Worm (Caenorhabditis elegans) whole organism, young adult: Measurements from ENCODE around the gene C45G9.8.

ENCODE experiments used
- F49E8.2 ChIP-seq: sonication (generic microtip); optimal IDR thresholded peaks from 3 replicates; lab custom pipeline; 2017; ENCODE audit warnings: missing genetic modification characterization, mild to moderate bottlenecking, missing compliant biosample characterization, antibody characterized with exemption, moderate library complexity; ENCODE audit not compliant: insufficient read depth
- F55B11.4 ChIP-seq: sonication (generic microtip); optimal IDR thresholded peaks from 2 replicates; lab custom pipeline; 2016; ENCODE audit warnings: missing compliant biosample characterization, missing genetic modification characterization, borderline replicate concordance; ENCODE audit not compliant: insufficient read depth
- cebp-1 ChIP-seq, 2 experiments: fragments of 200-800 bp in 1 of 2; sonication (Bioruptor generic) in 1 of 2; sonication (generic microtip) in 1 of 2; IDR thresholded peaks in 1 of 2; optimal IDR thresholded peaks in 1 of 2; 2 replicates each; pipeline versions ENCODE4 v1.3.6 to Lab custom; 2017 to 2022; ENCODE audit warnings: missing compliant biosample characterization in 2 of 2, missing genetic modification characterization in 2 of 2, mild to moderate bottlenecking in 1 of 2, missing genetic modification reagents in 1 of 2, moderate library complexity in 1 of 2
- dpl-1 ChIP-seq: fragments of 150-350 bp; optimal IDR thresholded peaks from 2 replicates; lab custom pipeline; 2014; ENCODE audit warnings: missing biosample characterization, missing genetic modification reagents, missing genetic modification characterization
- lag-1 ChIP-seq: fragments of 200-800 bp; sonication (Bioruptor generic); IDR thresholded peaks from 2 replicates; pipeline ENCODE4 v1.3.6; 2022; ENCODE audit warnings: missing genetic modification reagents, missing genetic modification characterization, missing compliant biosample characterization
- mes-4 ChIP-seq: sonication (generic microtip); optimal IDR thresholded peaks from 2 replicates; lab custom pipeline; 2016; ENCODE audit warnings: missing genotype, missing genetic modification characterization, missing compliant biosample characterization
- mxl-1 ChIP-seq: sonication (generic microtip); optimal IDR thresholded peaks from 2 replicates; lab custom pipeline; 2016; ENCODE audit warnings: missing genetic modification characterization, missing compliant biosample characterization
- nfya-1 ChIP-seq: sonication (generic microtip); optimal IDR thresholded peaks from 2 replicates; lab custom pipeline; 2017; ENCODE audit warnings: antibody characterized with exemption, missing compliant biosample characterization, missing genetic modification characterization, borderline replicate concordance; ENCODE audit not compliant: insufficient read depth
- unc-62 ChIP-seq: fragments of 150-350 bp; optimal IDR thresholded peaks from 2 replicates; lab custom pipeline; 2014; ENCODE audit warnings: missing biosample characterization, missing genetic modification reagents, missing genetic modification characterization
- xnd-1 ChIP-seq: sonication (generic microtip); optimal IDR thresholded peaks from 2 replicates; lab custom pipeline; 2016; ENCODE audit warnings: missing genotype, missing genetic modification reagents, missing genetic modification characterization, missing compliant biosample characterization
- ztf-26 ChIP-seq: sonication (generic microtip); optimal IDR thresholded peaks from 2 replicates; lab custom pipeline; 2017; ENCODE audit warnings: missing genetic modification characterization, missing compliant biosample characterization
- ztf-28 ChIP-seq: fragments of 200-800 bp; sonication (Bioruptor generic); IDR thresholded peaks from 2 replicates; pipeline ENCODE4 v1.3.6; 2022; ENCODE audit warnings: missing genetic modification reagents, missing genetic modification characterization, missing compliant biosample characterization

- TF ChIP-seq xnd-1 (tag; lab: Kevin White, UChicago) (no peak), F55B11.4 (tag; lab: Kevin White, UChicago) (no peak), nfya-1 (tag; lab: Kevin White, UChicago) (no peak), ztf-28 (GFP tag; lab: Robert Waterston, UW) (no peak), dpl-1 (GFP tag; lab: Kevin White, UChicago) (no peak), ztf-26 (tag; lab: Kevin White, UChicago) (no peak), mes-4 (tag; lab: Kevin White, UChicago) (no peak), mxl-1 (tag; lab: Kevin White, UChicago) (no peak), cebp-1 (GFP tag; IDR thresholded peaks at IDR 0.05; lab: Robert Waterston, UW) (no peak), cebp-1 (tag; optimal IDR thresholded peaks at IDR 0.05; lab: Kevin White, UChicago) (no peak), F49E8.2 (tag; lab: Kevin White, UChicago) (no peak), unc-62 (GFP tag; lab: Kevin White, UChicago) (no peak), lag-1 (GFP tag; lab: Robert Waterston, UW) (no peak)
Measured at ce11 chrIII:5036158-5036557, 17.3 kb downstream of the C45G9.8 start, which contains the start of gene C45G9.6.
